Fruit fly (Drosophila melanogaster) whole organism, embryonic: ENCODE measurements around the gene Rbcn-3B.
A peak's percentile ranks its signal among the peaks of the same experiment; 100 is the strongest.

Experiments used
- Asciz ChIP-seq: fragments of 200-800 bp; sonication (Bioruptor generic); optimal IDR thresholded peaks from 2 replicates; lab custom pipeline; 2017; ENCODE audit warnings: missing biosample characterization, mild to moderate bottlenecking, missing genetic modification characterization, missing genetic modification reagents
- B-H2 ChIP-seq: fragments of 200-800 bp; sonication (Bioruptor generic); optimal IDR thresholded peaks from 2 replicates; lab custom pipeline; 2018; ENCODE audit warnings: missing biosample characterization, mild to moderate bottlenecking, missing genetic modification characterization
- CG10274 ChIP-seq: fragments of 200-800 bp; sonication (Bioruptor generic); optimal IDR thresholded peaks from 3 replicates; lab custom pipeline; 2017; ENCODE audit warnings: missing biosample characterization, mild to moderate bottlenecking, missing genetic modification characterization
- CG10321 ChIP-seq: fragments of 200-800 bp; sonication (Bioruptor generic); IDR thresholded peaks from 2 replicates; pipeline ENCODE4 v1.3.6; 2022; ENCODE audit warnings: missing biosample characterization, missing genetic modification characterization
- CG11085 ChIP-seq: fragments of 200-800 bp; sonication (Bioruptor generic); IDR thresholded peaks from 2 replicates; pipeline ENCODE4 v1.3.6; 2022; ENCODE audit warnings: missing biosample characterization, missing genetic modification characterization
- CG13424 ChIP-seq: fragments of 200-800 bp; sonication (Bioruptor generic); optimal IDR thresholded peaks from 2 replicates; lab custom pipeline; 2019; ENCODE audit warnings: missing biosample characterization, mild to moderate bottlenecking, missing genetic modification characterization, moderate library complexity
- CG1602 ChIP-seq: fragments of 200-800 bp; sonication (Bioruptor generic); optimal IDR thresholded peaks from 3 replicates; lab custom pipeline; 2016; ENCODE audit warnings: missing biosample characterization, missing genetic modification characterization
- CG16815 ChIP-seq: fragments of 200-800 bp; sonication (Bioruptor generic); optimal IDR thresholded peaks from 3 replicates; lab custom pipeline; 2017; ENCODE audit warnings: missing biosample characterization, mild to moderate bottlenecking, missing genetic modification characterization
- CG17802 ChIP-seq: fragments of 200-800 bp; sonication (Bioruptor generic); optimal IDR thresholded peaks from 2 replicates; lab custom pipeline; 2018; ENCODE audit warnings: missing biosample characterization, mild to moderate bottlenecking, missing genetic modification characterization, moderate library complexity
- CG18476 ChIP-seq: fragments of 200-800 bp; sonication (Bioruptor generic); optimal IDR thresholded peaks from 2 replicates; lab custom pipeline; 2016; ENCODE audit warnings: missing biosample characterization, mild to moderate bottlenecking, missing genetic modification characterization
- CG30020 ChIP-seq: fragments of 200-800 bp; optimal IDR thresholded peaks from 2 replicates; lab custom pipeline; 2019; ENCODE audit warnings: missing biosample characterization, mild to moderate bottlenecking, missing genetic modification characterization, moderate library complexity
- CG31224 ChIP-seq: fragments of 200-800 bp; sonication (Bioruptor generic); IDR thresholded peaks from 2 replicates; pipeline ENCODE4 v1.3.6; 2022; ENCODE audit warnings: missing biosample characterization, missing genetic modification characterization
- CG31365 ChIP-seq: fragments of 200-800 bp; sonication (Bioruptor generic); optimal IDR thresholded peaks from 2 replicates; lab custom pipeline; 2018; ENCODE audit warnings: missing biosample characterization, mild to moderate bottlenecking, missing genetic modification characterization
- CG4854 ChIP-seq: fragments of 200-800 bp; sonication (Bioruptor generic); optimal IDR thresholded peaks from 2 replicates; lab custom pipeline; 2016; ENCODE audit warnings: missing biosample characterization, missing genetic modification characterization, inconsistent platforms
- CG6765 ChIP-seq: fragments of 200-800 bp; sonication (Bioruptor generic); optimal IDR thresholded peaks from 3 replicates; lab custom pipeline; 2017; ENCODE audit warnings: missing biosample characterization, mild to moderate bottlenecking, missing genetic modification characterization
- CG7928 ChIP-seq: fragments of 200-800 bp; sonication (Bioruptor generic); optimal IDR thresholded peaks from 2 replicates; lab custom pipeline; 2017; ENCODE audit warnings: missing biosample characterization, mild to moderate bottlenecking, missing genetic modification characterization
- CG8765 ChIP-seq: fragments of 200-800 bp; sonication (Bioruptor generic); IDR thresholded peaks from 2 replicates; pipeline ENCODE4 v1.3.6; 2022; ENCODE audit warnings: missing biosample characterization, missing genetic modification characterization
- Chrac-16 ChIP-seq: fragments of 200-800 bp; sonication (Bioruptor generic); optimal IDR thresholded peaks from 3 replicates; lab custom pipeline; 2016; ENCODE audit warnings: missing biosample characterization, missing genetic modification characterization
- CoRest ChIP-seq: fragments of 200-800 bp; sonication (Bioruptor generic); optimal IDR thresholded peaks from 3 replicates; lab custom pipeline; 2018; ENCODE audit warnings: missing biosample characterization, mild to moderate bottlenecking, missing genetic modification characterization, moderate library complexity
- ERR ChIP-seq: fragments of 200-800 bp; sonication (Bioruptor generic); optimal IDR thresholded peaks from 2 replicates; lab custom pipeline; 2016; ENCODE audit warnings: missing biosample characterization, missing genetic modification characterization
- Eip74EF ChIP-seq, 2 experiments: fragments of 200-800 bp in 1 of 2; fragments of >200 bp in 1 of 2; sonication (Bioruptor generic) in 1 of 2; optimal IDR thresholded peaks; 2 replicates each; lab custom pipeline; 2017 to 2019; ENCODE audit warnings: missing biosample characterization in 2 of 2, missing genetic modification characterization in 2 of 2, mild to moderate bottlenecking in 1 of 2, moderate library complexity in 1 of 2
- H15 ChIP-seq: fragments of 200-800 bp; sonication (Bioruptor generic); IDR thresholded peaks from 3 replicates; pipeline ENCODE4 v1.3.6; 2022; ENCODE audit warnings: missing biosample characterization, missing genetic modification characterization
- Jarid2 ChIP-seq: fragments of 200-800 bp; sonication (Bioruptor generic); optimal IDR thresholded peaks from 3 replicates; lab custom pipeline; 2017; ENCODE audit warnings: mild to moderate bottlenecking, missing biosample characterization, missing genetic modification reagents, missing genetic modification characterization
- Lhr ChIP-seq: fragments of 200-800 bp; sonication (Bioruptor generic); optimal IDR thresholded peaks from 3 replicates; lab custom pipeline; 2017; ENCODE audit warnings: mild to moderate bottlenecking, missing biosample characterization, missing genetic modification reagents, missing genetic modification characterization
- NC2α ChIP-seq: fragments of 200-800 bp; sonication (Bioruptor generic); optimal IDR thresholded peaks from 2 replicates; lab custom pipeline; 2016; ENCODE audit warnings: missing biosample characterization, missing genetic modification characterization
- Opbp ChIP-seq: fragments of 200-800 bp; sonication (Bioruptor generic); IDR thresholded peaks from 3 replicates; pipeline ENCODE4 v1.3.6; 2022; ENCODE audit warnings: missing biosample characterization, missing genetic modification characterization; ENCODE audit not compliant: partially characterized antibody
- Pdp1 ChIP-seq, 2 experiments: fragments of 200-800 bp; sonication (Bioruptor generic); optimal IDR thresholded peaks; 3 replicates each; lab custom pipeline; 2016; ENCODE audit warnings: missing biosample characterization in 2 of 2, missing genetic modification characterization in 2 of 2, mild to moderate bottlenecking in 1 of 2, moderate library complexity in 1 of 2
- Sry-β ChIP-seq: fragments of 200-800 bp; sonication (Bioruptor generic); optimal IDR thresholded peaks from 2 replicates; lab custom pipeline; 2018; ENCODE audit warnings: missing biosample characterization, mild to moderate bottlenecking, missing genetic modification characterization, moderate library complexity
- Tbp ChIP-seq: fragments of >200 bp; optimal IDR thresholded peaks from 2 replicates; lab custom pipeline; 2018; ENCODE audit warnings: missing biosample characterization, missing genetic modification characterization
- YL-1 ChIP-seq: fragments of 200-800 bp; sonication (Bioruptor generic); optimal IDR thresholded peaks from 3 replicates; lab custom pipeline; 2017; ENCODE audit warnings: missing biosample characterization, mild to moderate bottlenecking, missing genetic modification characterization
- aop ChIP-seq: fragments of 200-800 bp; sonication (Bioruptor generic); IDR thresholded peaks from 2 replicates; pipeline ENCODE4 v1.3.6; 2022; ENCODE audit warnings: missing biosample characterization, missing genetic modification characterization
- da ChIP-seq: fragments of 200-800 bp; sonication (Bioruptor generic); optimal IDR thresholded peaks from 2 replicates; lab custom pipeline; 2016; ENCODE audit warnings: missing biosample characterization, missing genetic modification characterization
- danr ChIP-seq: fragments of 200-800 bp; sonication (Bioruptor generic); IDR thresholded peaks from 2 replicates; pipeline ENCODE4 v1.3.6; 2022; ENCODE audit warnings: missing biosample characterization, missing genetic modification characterization
- dmrt11E ChIP-seq: fragments of 200-800 bp; sonication (Bioruptor generic); optimal IDR thresholded peaks from 3 replicates; lab custom pipeline; 2018; ENCODE audit warnings: missing biosample characterization, mild to moderate bottlenecking, missing genetic modification characterization, moderate library complexity
- dpn ChIP-seq, 2 experiments: fragments of 200-800 bp; sonication (Bioruptor generic); optimal IDR thresholded peaks; 3 replicates each; lab custom pipeline; 2016; ENCODE audit warnings: missing biosample characterization in 2 of 2, missing genetic modification characterization in 2 of 2
- en ChIP-seq: fragments of 200-800 bp; sonication (Bioruptor generic); optimal IDR thresholded peaks from 2 replicates; lab custom pipeline; 2016; ENCODE audit warnings: missing biosample characterization, missing genetic modification characterization
- eve ChIP-seq, 2 experiments: fragments of >200 bp; optimal IDR thresholded peaks; 2 replicates each; lab custom pipeline; 2017; ENCODE audit warnings: missing biosample characterization in 2 of 2, missing genetic modification characterization in 2 of 2
- fd3F ChIP-seq: fragments of 200-800 bp; sonication (Bioruptor generic); optimal IDR thresholded peaks from 2 replicates; lab custom pipeline; 2018; ENCODE audit warnings: missing biosample characterization, mild to moderate bottlenecking, missing genetic modification characterization, moderate library complexity
- gcm ChIP-seq: fragments of 200-800 bp; sonication (Bioruptor generic); optimal IDR thresholded peaks from 2 replicates; lab custom pipeline; 2019; ENCODE audit warnings: missing biosample characterization, mild to moderate bottlenecking, missing genetic modification characterization, moderate library complexity
- h ChIP-seq: fragments of >200 bp; optimal IDR thresholded peaks from 2 replicates; lab custom pipeline; 2017
- kay ChIP-seq: fragments of 200-800 bp; sonication (Bioruptor generic); optimal IDR thresholded peaks from 2 replicates; lab custom pipeline; 2016; ENCODE audit warnings: missing biosample characterization, missing genetic modification characterization
- lmd ChIP-seq: fragments of 200-800 bp; sonication (Bioruptor generic); IDR thresholded peaks from 2 replicates; pipeline ENCODE4 v1.3.6; 2022; ENCODE audit warnings: missing biosample characterization, missing genetic modification characterization
- lola ChIP-seq, 3 experiments: fragments of >200 bp in 2 of 3; fragments of 200-800 bp in 1 of 3; sonication (Bioruptor generic) in 1 of 3; optimal IDR thresholded peaks; 2 replicates each; lab custom pipeline; 2017 to 2019; ENCODE audit warnings: missing biosample characterization in 3 of 3, missing genetic modification characterization in 3 of 3, mild to moderate bottlenecking in 1 of 3, moderate library complexity in 1 of 3
- mam ChIP-seq: fragments of 200-800 bp; sonication (Bioruptor generic); optimal IDR thresholded peaks from 3 replicates; lab custom pipeline; 2016; ENCODE audit warnings: missing biosample characterization, missing genetic modification characterization
- nmo ChIP-seq: fragments of 200-800 bp; sonication (Bioruptor generic); optimal IDR thresholded peaks from 2 replicates; lab custom pipeline; 2018; ENCODE audit warnings: missing biosample characterization, mild to moderate bottlenecking, missing genetic modification characterization, moderate library complexity
- pros ChIP-seq: fragments of 200-800 bp; sonication (Bioruptor generic); optimal IDR thresholded peaks from 3 replicates; lab custom pipeline; 2019; ENCODE audit warnings: missing biosample characterization, mild to moderate bottlenecking, missing genetic modification characterization, moderate library complexity
- sima ChIP-seq: fragments of 200-800 bp; sonication (Bioruptor generic); optimal IDR thresholded peaks from 2 replicates; lab custom pipeline; 2016; ENCODE audit warnings: missing biosample characterization, missing genetic modification characterization
- ttk ChIP-seq: fragments of 200-800 bp; sonication (Bioruptor generic); IDR thresholded peaks from 2 replicates; pipeline ENCODE4 v2.1.2; 2022; ENCODE audit warnings: missing biosample characterization, missing genetic modification characterization
- vfl ChIP-seq: fragments of 200-800 bp; sonication (Bioruptor generic); optimal IDR thresholded peaks from 2 replicates; lab custom pipeline; 2016; ENCODE audit warnings: missing biosample characterization, missing genetic modification characterization
- zfh2 ChIP-seq: fragments of 200-800 bp; sonication (Bioruptor generic); optimal IDR thresholded peaks from 2 replicates; lab custom pipeline; 2016; ENCODE audit warnings: missing biosample characterization, missing genetic modification characterization

Gene Rbcn-3B

dm6 chrX:1907727-1908264 is 924 bp upstream of the Rbcn-3B start, which contains the start of gene mip130 (continued):
- TF ChIP-seq fd3F (GFP tag; lab: Kevin White, UChicago) (peak; percentile 34), Sry-β (no peak), Pdp1 (GFP tag; optimal IDR thresholded peaks at IDR 0.05; lab: Kevin White, UChicago) (peak; percentile 21 to 40), B-H2 (peak; percentile 0), danr (0 out of 2 replicates have a peak, but pooled peaks have one; percentile 23), CG4854 (GFP tag; lab: Kevin White, UChicago) (no peak), vfl (GFP tag; lab: Kevin White, UChicago) (no peak), kay (GFP tag; lab: Kevin White, UChicago) (no peak), CoRest (tag; lab: Kevin White, UChicago) (peak; percentile 64), zfh2 (GFP tag; lab: Kevin White, UChicago) (peak; percentile 21), CG10321 (GFP tag; lab: Robert Waterston, UW) (no peak), ERR (peak; percentile 16), Opbp (GFP tag; lab: Robert Waterston, UW) (peak; percentile 44; the same call in 1 of the 3 replicates), Tbp (GFP tag; lab: Kevin White, UChicago) (no peak), CG10274 (GFP tag; lab: Kevin White, UChicago) (peak; percentile 99), CG30020 (tag; lab: Kevin White, UChicago) (peak; percentile 12), CG7928 (GFP tag; lab: Kevin White, UChicago) (no peak), CG31224 (GFP tag; lab: Robert Waterston, UW) (no peak), da (GFP tag; lab: Kevin White, UChicago) (no peak), CG11085 (GFP tag; lab: Robert Waterston, UW) (no peak), en (no peak), dmrt11E (tag; lab: Kevin White, UChicago) (peak; percentile 34), CG1602 (peak; percentile 24), ttk (no peak), Jarid2 (GFP tag; lab: Kevin White, UChicago) (no peak), pros (GFP tag; lab: Kevin White, UChicago) (no peak), Lhr (GFP tag; lab: Kevin White, UChicago) (no peak), CG16815 (GFP tag; lab: Kevin White, UChicago) (no peak), gcm (peak; percentile 22), sima (no peak), Eip74EF (GFP tag; optimal IDR thresholded peaks at IDR 0.05; lab: Kevin White, UChicago) (no peak), CG31365 (no peak), eve (GFP tag; optimal IDR thresholded peaks at IDR 0.05; lab: Kevin White, UChicago) (no peak), CG6765 (GFP tag; lab: Kevin White, UChicago) (no peak), Chrac-16 (no peak), Asciz (GFP tag; lab: Kevin White, UChicago) (no peak), dpn (GFP tag; optimal IDR thresholded peaks at IDR 0.05; lab: Kevin White, UChicago) (peak; percentile 31 to 40), CG8765 (GFP tag; lab: Robert Waterston, UW) (no peak), H15 (GFP tag; lab: Robert Waterston, UW) (0 out of 3 replicates have a peak, but pooled peaks have one; percentile 33), YL-1 (GFP tag; lab: Kevin White, UChicago) (no peak), NC2α (GFP tag; lab: Kevin White, UChicago) (no peak), nmo (peak; percentile 66), CG13424 (tag; lab: Kevin White, UChicago) (peak; percentile 35), h (lab: Kevin White, UChicago) (no peak), mam (peak; percentile 50), lola (GFP tag; optimal IDR thresholded peaks at IDR 0.05; lab: Kevin White, UChicago) (peak in 1 of 3 experiments; percentile 18), CG18476 (GFP tag; lab: Kevin White, UChicago) (peak; percentile 12), lmd (GFP tag; lab: Robert Waterston, UW) (peak; percentile 45; the same call in 1 of the 2 replicates), aop (no peak), CG17802 (tag; lab: Kevin White, UChicago) (no peak)
